Fruit fly (Drosophila melanogaster) whole organism, embryonic: ENCODE measurements around the gene CG12081.

Source experiments
- BEAF-32 ChIP-seq: fragments of 200-800 bp; sonication (Bioruptor generic); optimal IDR thresholded peaks from 3 replicates; lab custom pipeline; 2017; ENCODE audit warnings: missing biosample characterization, missing genetic modification characterization, mild to moderate bottlenecking, moderate library complexity, missing genetic modification reagents
- Bgb ChIP-seq: fragments of 200-800 bp; sonication (Bioruptor generic); IDR thresholded peaks from 2 replicates; pipeline ENCODE4 v1.3.6; 2022; ENCODE audit warnings: missing biosample characterization, missing genetic modification characterization; ENCODE audit not compliant: partially characterized antibody
- CG1024 ChIP-seq: fragments of 200-800 bp; sonication (Bioruptor generic); IDR thresholded peaks from 2 replicates; pipeline ENCODE4 v1.3.6; 2022; ENCODE audit warnings: missing biosample characterization, missing genetic modification characterization
- CG10431 ChIP-seq: fragments of 200-800 bp; sonication (Bioruptor generic); optimal IDR thresholded peaks from 3 replicates; lab custom pipeline; 2018; ENCODE audit warnings: missing biosample characterization, mild to moderate bottlenecking, missing genetic modification characterization
- CG12299 ChIP-seq: fragments of 200-800 bp; sonication (Bioruptor generic); optimal IDR thresholded peaks from 2 replicates; lab custom pipeline; 2018; ENCODE audit warnings: missing biosample characterization, mild to moderate bottlenecking, missing genetic modification characterization
- CG13287 ChIP-seq: fragments of 200-800 bp; sonication (Bioruptor generic); IDR thresholded peaks from 2 replicates; pipeline ENCODE4 v1.3.6; 2022; ENCODE audit warnings: missing biosample characterization, missing genetic modification characterization; ENCODE audit not compliant: partially characterized antibody
- CG16815 ChIP-seq: fragments of 200-800 bp; sonication (Bioruptor generic); optimal IDR thresholded peaks from 3 replicates; lab custom pipeline; 2017; ENCODE audit warnings: missing biosample characterization, mild to moderate bottlenecking, missing genetic modification characterization
- CG2116 ChIP-seq: fragments of 200-800 bp; sonication (Bioruptor generic); optimal IDR thresholded peaks from 3 replicates; lab custom pipeline; 2018; ENCODE audit warnings: missing biosample characterization, mild to moderate bottlenecking, missing genetic modification characterization
- CG2202 ChIP-seq: fragments of 200-800 bp; sonication (Bioruptor generic); optimal IDR thresholded peaks from 2 replicates; lab custom pipeline; 2018; ENCODE audit warnings: missing biosample characterization, mild to moderate bottlenecking, missing genetic modification characterization
- CG2712 ChIP-seq: fragments of 200-800 bp; optimal IDR thresholded peaks from 3 replicates; lab custom pipeline; 2019; ENCODE audit warnings: missing biosample characterization, mild to moderate bottlenecking, missing genetic modification characterization, moderate library complexity
- CG2889 ChIP-seq: fragments of 200-800 bp; sonication (Bioruptor generic); IDR thresholded peaks from 3 replicates; pipeline ENCODE4 v1.3.6; 2022; ENCODE audit warnings: missing biosample characterization, missing genetic modification characterization
- CG3847 ChIP-seq: fragments of 200-800 bp; sonication (Bioruptor generic); IDR thresholded peaks from 2 replicates; pipeline ENCODE4 v1.3.6; 2022; ENCODE audit warnings: missing biosample characterization, missing genetic modification characterization
- CG4282 ChIP-seq: fragments of 200-800 bp; sonication (Bioruptor generic); optimal IDR thresholded peaks from 2 replicates; lab custom pipeline; 2016; ENCODE audit warnings: missing biosample characterization, missing genetic modification characterization
- CG4360 ChIP-seq: fragments of 200-800 bp; sonication (Bioruptor generic); IDR thresholded peaks from 2 replicates; pipeline ENCODE4 v1.3.6; 2022; ENCODE audit warnings: missing biosample characterization, missing genetic modification characterization
- CG6791 ChIP-seq: fragments of 200-800 bp; sonication (Bioruptor generic); IDR thresholded peaks from 3 replicates; pipeline ENCODE4 v1.3.6; 2022; ENCODE audit warnings: missing biosample characterization, missing genetic modification characterization; ENCODE audit not compliant: partially characterized antibody
- CG7372 ChIP-seq: fragments of 200-800 bp; sonication (Bioruptor generic); IDR thresholded peaks from 2 replicates; pipeline ENCODE4 v1.3.6; 2022; ENCODE audit warnings: missing biosample characterization, missing genetic modification characterization
- CG9817 ChIP-seq: fragments of 200-800 bp; sonication (Bioruptor generic); optimal IDR thresholded peaks from 2 replicates; lab custom pipeline; 2018; ENCODE audit warnings: missing biosample characterization, mild to moderate bottlenecking, missing genetic modification characterization, moderate library complexity
- CG9932 ChIP-seq: fragments of 200-800 bp; sonication (Bioruptor generic); IDR thresholded peaks from 2 replicates; pipeline ENCODE4 v1.3.6; 2022; ENCODE audit warnings: missing biosample characterization, missing genetic modification characterization
- CTCF ChIP-seq: fragments of 200-800 bp; sonication (Bioruptor generic); optimal IDR thresholded peaks from 2 replicates; lab custom pipeline; 2017; ENCODE audit warnings: missing biosample characterization, mild to moderate bottlenecking, missing genetic modification characterization, moderate library complexity
- D19B ChIP-seq: fragments of 200-800 bp; sonication (Bioruptor generic); optimal IDR thresholded peaks from 2 replicates; lab custom pipeline; 2017; ENCODE audit warnings: missing biosample characterization, mild to moderate bottlenecking, missing genetic modification characterization
- Dp ChIP-seq: fragments of 200-800 bp; sonication (Bioruptor generic); optimal IDR thresholded peaks from 2 replicates; lab custom pipeline; 2018; ENCODE audit warnings: missing biosample characterization, mild to moderate bottlenecking, missing genetic modification characterization, moderate library complexity
- Dref ChIP-seq: fragments of 200-800 bp; sonication (Bioruptor generic); IDR thresholded peaks from 2 replicates; pipeline ENCODE4 v1.3.6; 2022; ENCODE audit warnings: missing biosample characterization, missing genetic modification characterization
- E2f2 ChIP-seq: fragments of 200-800 bp; sonication (Bioruptor generic); IDR thresholded peaks from 2 replicates; pipeline ENCODE4 v1.3.6; 2022; ENCODE audit warnings: missing biosample characterization, missing genetic modification characterization
- HmgZ ChIP-seq: fragments of 200-800 bp; sonication (Bioruptor generic); optimal IDR thresholded peaks from 2 replicates; lab custom pipeline; 2018; ENCODE audit warnings: missing biosample characterization, mild to moderate bottlenecking, missing genetic modification characterization
- Mes4 ChIP-seq: fragments of 200-800 bp; sonication (Bioruptor generic); optimal IDR thresholded peaks from 2 replicates; lab custom pipeline; 2016; ENCODE audit warnings: missing biosample characterization, missing genetic modification characterization
- Opbp ChIP-seq: fragments of 200-800 bp; sonication (Bioruptor generic); IDR thresholded peaks from 3 replicates; pipeline ENCODE4 v1.3.6; 2022; ENCODE audit warnings: missing biosample characterization, missing genetic modification characterization; ENCODE audit not compliant: partially characterized antibody
- Ptx1 ChIP-seq: fragments of 200-800 bp; sonication (Bioruptor generic); IDR thresholded peaks from 2 replicates; pipeline ENCODE4 v1.3.6; 2022; ENCODE audit warnings: missing biosample characterization, missing genetic modification characterization
- Six4 ChIP-seq: fragments of 200-800 bp; sonication (Bioruptor generic); optimal IDR thresholded peaks from 2 replicates; lab custom pipeline; 2016; ENCODE audit warnings: missing biosample characterization, missing genetic modification characterization
- Sry-δ ChIP-seq: fragments of 200-800 bp; sonication (Bioruptor generic); optimal IDR thresholded peaks from 2 replicates; lab custom pipeline; 2016; ENCODE audit warnings: missing biosample characterization, missing genetic modification characterization
- abd-A ChIP-seq: fragments of 200-800 bp; sonication (Bioruptor generic); optimal IDR thresholded peaks from 3 replicates; lab custom pipeline; 2019; ENCODE audit warnings: missing biosample characterization, mild to moderate bottlenecking, missing genetic modification characterization, moderate library complexity
- bbx ChIP-seq: fragments of 200-800 bp; sonication (Bioruptor generic); IDR thresholded peaks from 2 replicates; pipeline ENCODE4 v1.3.6; 2022; ENCODE audit warnings: missing biosample characterization, missing genetic modification characterization; ENCODE audit not compliant: partially characterized antibody
- cg ChIP-seq: fragments of 200-800 bp; sonication (Bioruptor generic); optimal IDR thresholded peaks from 3 replicates; lab custom pipeline; 2019; ENCODE audit warnings: missing biosample characterization, mild to moderate bottlenecking, missing genetic modification characterization, moderate library complexity
- da ChIP-seq: fragments of 200-800 bp; sonication (Bioruptor generic); optimal IDR thresholded peaks from 2 replicates; lab custom pipeline; 2016; ENCODE audit warnings: missing biosample characterization, missing genetic modification characterization
- gfzf ChIP-seq: fragments of 200-800 bp; sonication (Bioruptor generic); optimal IDR thresholded peaks from 2 replicates; lab custom pipeline; 2016; ENCODE audit warnings: missing biosample characterization, mild to moderate bottlenecking, missing genetic modification characterization, moderate library complexity
- jing ChIP-seq: fragments of 200-800 bp; sonication (Bioruptor generic); optimal IDR thresholded peaks from 2 replicates; lab custom pipeline; 2018; ENCODE audit warnings: missing biosample characterization, mild to moderate bottlenecking, missing genetic modification characterization
- ken ChIP-seq: fragments of 200-800 bp; sonication (Bioruptor generic); IDR thresholded peaks from 3 replicates; pipeline ENCODE4 v1.3.6; 2022; ENCODE audit warnings: missing biosample characterization, missing genetic modification characterization
- nerfin-2 ChIP-seq: fragments of 200-800 bp; sonication (Bioruptor generic); IDR thresholded peaks from 2 replicates; pipeline ENCODE4 v1.3.6; 2022; ENCODE audit warnings: missing biosample characterization, missing genetic modification characterization; ENCODE audit not compliant: partially characterized antibody
- pan ChIP-seq, 4 experiments: fragments of >200 bp in 3 of 4; fragments of 200-800 bp in 1 of 4; sonication (Bioruptor generic) in 1 of 4; optimal IDR thresholded peaks in 3 of 4; IDR thresholded peaks in 1 of 4; 2 replicates each; pipeline versions ENCODE4 v1.3.6 to Lab custom; 2017 to 2022; ENCODE audit warnings: missing biosample characterization in 2 of 4, missing genetic modification characterization in 2 of 4, mixed read lengths in 1 of 4
- pnt ChIP-seq: fragments of 200-800 bp; sonication (Bioruptor generic); optimal IDR thresholded peaks from 3 replicates; lab custom pipeline; 2016; ENCODE audit warnings: missing biosample characterization, missing genetic modification characterization
- rib ChIP-seq: fragments of 200-800 bp; sonication (Bioruptor generic); IDR thresholded peaks from 2 replicates; pipeline ENCODE4 v1.3.6; 2022; ENCODE audit warnings: missing biosample characterization, missing genetic modification characterization
- row ChIP-seq: fragments of 200-800 bp; sonication (Bioruptor generic); IDR thresholded peaks from 3 replicates; pipeline ENCODE4 v1.3.6; 2022; ENCODE audit warnings: missing biosample characterization, missing genetic modification characterization
- salm ChIP-seq: fragments of 200-800 bp; sonication (Bioruptor generic); optimal IDR thresholded peaks from 2 replicates; lab custom pipeline; 2018; ENCODE audit warnings: missing biosample characterization, mild to moderate bottlenecking, missing genetic modification characterization
- scrt ChIP-seq: fragments of 200-800 bp; sonication (Bioruptor generic); optimal IDR thresholded peaks from 2 replicates; lab custom pipeline; 2018; ENCODE audit warnings: missing biosample characterization, mild to moderate bottlenecking, missing genetic modification characterization, moderate library complexity
- sob ChIP-seq: fragments of 200-800 bp; sonication (Bioruptor generic); IDR thresholded peaks from 2 replicates; pipeline ENCODE4 v1.3.6; 2022; ENCODE audit warnings: missing biosample characterization, missing genetic modification characterization
- stc ChIP-seq: fragments of 200-800 bp; sonication (Bioruptor generic); IDR thresholded peaks from 2 replicates; pipeline ENCODE4 v1.3.6; 2022; ENCODE audit warnings: missing biosample characterization, missing genetic modification characterization
- trem ChIP-seq: fragments of 200-800 bp; optimal IDR thresholded peaks from 3 replicates; lab custom pipeline; 2019; ENCODE audit warnings: missing biosample characterization, mild to moderate bottlenecking, missing genetic modification characterization, moderate library complexity
- tx ChIP-seq: fragments of 200-800 bp; sonication (Bioruptor generic); optimal IDR thresholded peaks from 2 replicates; lab custom pipeline; 2016; ENCODE audit warnings: missing biosample characterization, missing genetic modification characterization
- unc-4 ChIP-seq: fragments of 200-800 bp; sonication (Bioruptor generic); IDR thresholded peaks from 2 replicates; pipeline ENCODE4 v1.3.6; 2022; ENCODE audit warnings: missing biosample characterization, missing genetic modification characterization; ENCODE audit not compliant: partially characterized antibody
- vnd ChIP-seq: fragments of 200-800 bp; sonication (Bioruptor generic); IDR thresholded peaks from 3 replicates; pipeline ENCODE4 v1.3.6; 2022; ENCODE audit warnings: missing biosample characterization, missing genetic modification characterization; ENCODE audit not compliant: partially characterized antibody
- zfh1 ChIP-seq: fragments of 200-800 bp; sonication (Bioruptor generic); IDR thresholded peaks from 3 replicates; pipeline ENCODE4 v1.3.6; 2022; ENCODE audit warnings: missing biosample characterization, missing genetic modification characterization

CG12081 gene

dm6 chrX:8554303-8554702 lies 34.3 kb upstream of the CG12081 start (continued):
- TF ChIP-seq da (no peak), CG12299 (tag; lab: Kevin White, UChicago) (no peak), jing (no peak), Opbp (peak; percentile 26; the same call in 1 of the 3 replicates), nerfin-2 (GFP tag; lab: Robert Waterston, UW) (peak; percentile 52; the same call in 1 of the 2 replicates), Dref (GFP tag; lab: Robert Waterston, UW) (peak; percentile 56), cg (GFP tag; lab: Kevin White, UChicago) (peak; percentile 6), CG4360 (peak; percentile 92), rib (GFP tag; lab: Robert Waterston, UW) (no peak), vnd (GFP tag; lab: Robert Waterston, UW) (peak; percentile 55; the same call in 2 of the 3 replicates), gfzf (GFP tag; lab: Kevin White, UChicago) (no peak), D19B (GFP tag; lab: Kevin White, UChicago) (no peak), Mes4 (GFP tag; lab: Kevin White, UChicago) (no peak), E2f2 (GFP tag; lab: Robert Waterston, UW) (peak; percentile 38; the same call in 1 of the 2 replicates), trem (tag; lab: Kevin White, UChicago) (no peak), CG2116 (GFP tag; lab: Kevin White, UChicago) (peak; percentile 11), CTCF (GFP tag; lab: Kevin White, UChicago) (peak; percentile 70), zfh1 (GFP tag; lab: Robert Waterston, UW) (no peak), CG2889 (GFP tag; lab: Robert Waterston, UW) (no peak), bbx (GFP tag; lab: Robert Waterston, UW) (0 out of 2 replicates have a peak, but pooled peaks have one; percentile 37), CG7372 (no peak), Bgb (peak; percentile 49; the same call in 1 of the 2 replicates), CG13287 (GFP tag; lab: Robert Waterston, UW) (peak; percentile 34), CG6791 (GFP tag; lab: Robert Waterston, UW) (peak; percentile 65), Sry-δ (GFP tag; lab: Kevin White, UChicago) (peak; percentile 35)
- TF ChIP-seq, all 482 proteins: peak for 26

DNA sequence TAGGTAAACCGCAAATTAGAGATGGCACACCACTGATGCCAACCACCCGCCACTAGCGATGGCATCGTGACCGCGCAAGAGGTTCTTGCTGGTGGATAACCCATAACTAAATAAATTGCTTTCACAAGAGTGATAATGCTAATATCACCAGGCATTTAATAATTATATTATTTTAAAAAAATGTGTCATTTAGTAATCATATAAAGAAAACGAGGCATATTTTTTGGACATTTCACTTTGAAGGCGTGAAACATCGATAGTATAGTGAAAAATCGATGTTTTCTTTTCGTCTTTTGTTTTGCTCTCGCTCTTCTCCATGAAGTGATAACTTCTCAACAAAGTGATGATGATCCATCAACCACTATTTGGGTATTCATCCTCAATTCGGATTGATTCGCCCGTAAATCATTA lies 29.8 kb upstream of the CG12081 start, which contains the start of gene IntS4:
Gene IntS4, minus strand, starts transcription at position 20 of the 411 bp plus-strand sequence.
- TF ChIP-seq scrt (GFP tag; lab: Kevin White, UChicago) (peak; percentile 15), CG10431 (GFP tag; lab: Kevin White, UChicago) (no peak), unc-4 (GFP tag; lab: Robert Waterston, UW) (peak; percentile 96), tx (GFP tag; lab: Kevin White, UChicago) (no peak), row (GFP tag; lab: Robert Waterston, UW) (peak; percentile 96), Dp (GFP tag; lab: Kevin White, UChicago) (peak; percentile 22), pan (optimal IDR thresholded peaks at IDR 0.05; lab: Kevin White, UChicago) (no peak), pan (GFP tag; optimal IDR thresholded peaks at IDR 0.05 in 1 of 2, IDR thresholded peaks at IDR 0.05 in 1 of 2) (peak in 1 of 2 experiments; percentile 54), CG3847 (GFP tag; lab: Robert Waterston, UW) (peak; percentile 59), trem (tag; lab: Kevin White, UChicago) (peak; percentile 80), pnt (GFP tag; lab: Kevin White, UChicago) (peak; percentile 44), stc (GFP tag; lab: Robert Waterston, UW) (no peak), BEAF-32 (GFP tag; lab: Kevin White, UChicago) (peak; percentile 94), CG4282 (GFP tag; lab: Kevin White, UChicago) (no peak), CG2202 (peak; percentile 5), HmgZ (tag; lab: Kevin White, UChicago) (peak; percentile 82), ken (peak; percentile 59; the same call in 1 of the 3 replicates), CG1024 (GFP tag; lab: Robert Waterston, UW) (peak; percentile 43; the same call in 1 of the 2 replicates), sob (GFP tag; lab: Robert Waterston, UW) (peak; percentile 70; the same call in 1 of the 2 replicates), CG2712 (tag; lab: Kevin White, UChicago) (peak; percentile 71), CG7372 (0 out of 2 replicates have a peak, but pooled peaks have one; percentile 36), CG9932 (peak; percentile 91), abd-A (tag; lab: Kevin White, UChicago) (no peak), salm (tag; lab: Kevin White, UChicago) (no peak), CG16815 (GFP tag; lab: Kevin White, UChicago) (peak; percentile 26), Ptx1 (GFP tag; lab: Robert Waterston, UW) (peak; percentile 78), CG9817 (no peak), Six4 (peak; percentile 20)
